Worm (Caenorhabditis elegans): Measurements from ENCODE around the gene Y67D8B.3.

DNA sequence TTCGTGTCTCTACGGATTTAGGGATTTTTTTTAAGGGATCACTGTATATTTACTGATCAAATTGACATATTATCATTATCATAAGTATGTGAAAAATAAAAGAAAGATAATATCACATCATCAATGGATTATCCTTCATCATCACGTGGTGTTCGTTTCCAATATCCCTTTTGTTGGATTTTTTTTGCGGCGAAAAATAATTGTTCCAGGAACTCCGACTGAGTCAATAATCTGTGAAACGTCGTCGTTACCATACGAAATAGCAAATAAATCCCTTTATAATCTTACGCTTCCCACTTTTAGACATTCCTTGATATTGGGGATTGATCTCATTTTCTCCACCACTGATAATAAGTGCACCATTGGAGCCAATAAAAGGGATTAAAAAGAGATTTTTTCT lies 48.0 kb upstream of the Y67D8B.3 start:
- TF ChIP-seq dao-5 (tag; optimal IDR thresholded peaks at IDR 0.05) = no peak
- no peak for TF ChIP-seq him-1 (tag; optimal IDR thresholded peaks at IDR 0.05)
- TF ChIP-seq W03F9.2 (tag; optimal IDR thresholded peaks at IDR 0.05) = no peak
